Fruit fly (Drosophila melanogaster): ENCODE results near the gene CG5418.

Gene CG5418

DNA sequence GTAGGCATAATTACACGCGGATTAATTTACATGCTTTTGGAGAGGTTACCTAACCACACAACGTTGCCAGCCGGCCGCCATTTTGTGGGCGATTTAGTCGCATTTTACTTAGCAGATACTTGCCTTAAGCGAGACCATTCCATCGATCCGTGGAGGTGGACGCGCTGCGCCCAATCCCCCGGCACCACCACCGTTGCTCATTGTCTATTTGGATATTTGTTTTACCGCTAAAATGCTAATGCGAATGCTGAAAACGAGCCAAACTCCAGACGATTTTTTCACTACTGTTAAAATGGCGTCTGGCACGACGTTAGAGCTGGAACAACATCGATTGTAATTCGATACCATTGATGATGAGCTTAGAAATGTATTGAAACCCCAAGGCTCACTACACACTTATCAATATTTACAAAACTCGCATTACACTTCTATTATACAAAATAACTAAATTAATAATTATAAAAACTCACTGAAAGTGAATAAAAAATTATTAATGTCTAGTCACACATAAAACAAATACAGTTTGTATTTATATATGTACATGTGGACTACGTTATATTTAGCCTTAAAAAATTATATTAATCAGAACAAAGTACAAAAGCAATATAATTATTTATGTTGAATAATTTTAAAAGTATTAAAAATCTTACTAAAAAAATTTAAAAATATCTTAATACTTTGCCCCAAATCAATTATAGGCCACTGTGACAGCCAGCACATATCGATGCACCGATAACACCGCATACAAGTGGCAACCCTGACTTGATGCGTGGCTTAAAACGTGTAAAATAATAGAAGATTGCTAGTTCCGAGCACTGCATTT lies 19.1 kb downstream of the CG5418 start, which contains the start of gene eRF3 (continued):
- no peak for TF ChIP-seq sim (GFP tag; IDR thresholded peaks at IDR 0.05)
- no peak for TF ChIP-seq HmgD (GFP tag; optimal IDR thresholded peaks at IDR 0.05)
- TF ChIP-seq Deaf1 (tag; optimal IDR thresholded peaks at IDR 0.05): peak; percentile 50
- no peak for TF ChIP-seq kah (GFP tag; optimal IDR thresholded peaks at IDR 0.05)
- peak; percentile 35; the same call in 1 of the 3 replicates for TF ChIP-seq Doc3 (GFP tag; IDR thresholded peaks at IDR 0.05; ENCODE audit: partially characterized antibody)
- TF ChIP-seq lab (GFP tag; optimal IDR thresholded peaks at IDR 0.05): peak; percentile 64
- peak; percentile 98 for TF ChIP-seq MESR4 (GFP tag; optimal IDR thresholded peaks at IDR 0.05)
- no peak for TF ChIP-seq pita (GFP tag; optimal IDR thresholded peaks at IDR 0.05)
- TF ChIP-seq jigr1 (GFP tag; IDR thresholded peaks at IDR 0.05): no peak
- TF ChIP-seq Dip2 (GFP tag; IDR thresholded peaks at IDR 0.05): no peak
- peak; percentile 29; the same call in 1 of the 2 replicates for TF ChIP-seq onecut (GFP tag; IDR thresholded peaks at IDR 0.05)
- TF ChIP-seq CG4360 (GFP tag; IDR thresholded peaks at IDR 0.05): no peak
- TF ChIP-seq BEAF-32 (GFP tag; optimal IDR thresholded peaks at IDR 0.05): peak; percentile 62
- TF ChIP-seq D19B (GFP tag; optimal IDR thresholded peaks at IDR 0.05): peak; percentile 23
- peak; percentile 29; the same call in 2 of the 3 replicates for TF ChIP-seq CG6791 (GFP tag; IDR thresholded peaks at IDR 0.05; ENCODE audit: partially characterized antibody)
- peak; percentile 40; the same call in 1 of the 2 replicates for TF ChIP-seq wdn (GFP tag; IDR thresholded peaks at IDR 0.05)
- TF ChIP-seq cato (GFP tag; optimal IDR thresholded peaks at IDR 0.05; ENCODE audit: borderline replicate concordance): no peak
- TF ChIP-seq CG34224 (GFP tag; IDR thresholded peaks at IDR 0.05; ENCODE audit: partially characterized antibody): peak; percentile 24; the same call in 1 of the 3 replicates
- no peak for TF ChIP-seq h (optimal IDR thresholded peaks at IDR 0.05)
- TF ChIP-seq CG34376 (GFP tag; optimal IDR thresholded peaks at IDR 0.05): no peak
- TF ChIP-seq Hey (tag; optimal IDR thresholded peaks at IDR 0.05): no peak
- peak; percentile 74 for TF ChIP-seq CG14441 (GFP tag; IDR thresholded peaks at IDR 0.05)
- TF ChIP-seq lola (GFP tag; optimal IDR thresholded peaks at IDR 0.05): peak in 1 of 3 experiments; percentile 88
- no peak for TF ChIP-seq slp2 (GFP tag; optimal IDR thresholded peaks at IDR 0.05)
- TF ChIP-seq NK7.1 (GFP tag; optimal IDR thresholded peaks at IDR 0.05): no peak
- 0 out of 2 replicates have a peak, but pooled peaks have one; percentile 30 for TF ChIP-seq MBD-R2 (GFP tag; IDR thresholded peaks at IDR 0.05)
- peak; percentile 53 for TF ChIP-seq ap (GFP tag; IDR thresholded peaks at IDR 0.05)
- TF ChIP-seq peb (GFP tag; IDR thresholded peaks at IDR 0.05): no peak
- TF ChIP-seq ro (GFP tag; IDR thresholded peaks at IDR 0.05): peak; percentile 42; the same call in 1 of the 2 replicates
- TF ChIP-seq HHEX (GFP tag; optimal IDR thresholded peaks at IDR 0.05): peak; percentile 55
- peak; percentile 87 for TF ChIP-seq CG15269 (tag; optimal IDR thresholded peaks at IDR 0.05)
- TF ChIP-seq btn (GFP tag; optimal IDR thresholded peaks at IDR 0.05): no peak
- peak; percentile 61 for TF ChIP-seq CG4328 (GFP tag; optimal IDR thresholded peaks at IDR 0.05)
- TF ChIP-seq al (GFP tag; IDR thresholded peaks at IDR 0.05): peak; percentile 77
- TF ChIP-seq Hr78 (GFP tag; optimal IDR thresholded peaks at IDR 0.05): peak in 1 of 2 experiments; percentile 32
- TF ChIP-seq psq (GFP tag; optimal IDR thresholded peaks at IDR 0.05): peak; percentile 35
- TF ChIP-seq fu2 (GFP tag; optimal IDR thresholded peaks at IDR 0.05): peak; percentile 5
- no peak for TF ChIP-seq fd64A (GFP tag; optimal IDR thresholded peaks at IDR 0.05)
- peak; percentile 18 for TF ChIP-seq lbe (GFP tag; optimal IDR thresholded peaks at IDR 0.05)
- TF ChIP-seq CG6765 (GFP tag; optimal IDR thresholded peaks at IDR 0.05): no peak
- TF ChIP-seq CG16863 (GFP tag; optimal IDR thresholded peaks at IDR 0.05): no peak
- TF ChIP-seq Hmr (GFP tag; optimal IDR thresholded peaks at IDR 0.05): peak; percentile 72
- no peak for TF ChIP-seq CG9797 (GFP tag; optimal IDR thresholded peaks at IDR 0.05)
- peak; percentile 55 for TF ChIP-seq Nf-YB (GFP tag; optimal IDR thresholded peaks at IDR 0.05)
- peak; percentile 78 for TF ChIP-seq CG6272 (GFP tag; IDR thresholded peaks at IDR 0.05)
- peak; percentile 65 for TF ChIP-seq danr (GFP tag; IDR thresholded peaks at IDR 0.05)
- peak; percentile 5 for TF ChIP-seq Mad (GFP tag; optimal IDR thresholded peaks at IDR 0.05)
- TF ChIP-seq ERR (GFP tag; optimal IDR thresholded peaks at IDR 0.05): no peak
- TF ChIP-seq br (optimal IDR thresholded peaks at IDR 0.05): no peak
